Worm (Caenorhabditis elegans): ENCODE results near the gene nbet-1.
"Not testable (repeated sequence)": the region's sequence is repeated elsewhere in the genome, so short reads cannot be mapped to it uniquely, and the experiment has no call there.

DNA sequence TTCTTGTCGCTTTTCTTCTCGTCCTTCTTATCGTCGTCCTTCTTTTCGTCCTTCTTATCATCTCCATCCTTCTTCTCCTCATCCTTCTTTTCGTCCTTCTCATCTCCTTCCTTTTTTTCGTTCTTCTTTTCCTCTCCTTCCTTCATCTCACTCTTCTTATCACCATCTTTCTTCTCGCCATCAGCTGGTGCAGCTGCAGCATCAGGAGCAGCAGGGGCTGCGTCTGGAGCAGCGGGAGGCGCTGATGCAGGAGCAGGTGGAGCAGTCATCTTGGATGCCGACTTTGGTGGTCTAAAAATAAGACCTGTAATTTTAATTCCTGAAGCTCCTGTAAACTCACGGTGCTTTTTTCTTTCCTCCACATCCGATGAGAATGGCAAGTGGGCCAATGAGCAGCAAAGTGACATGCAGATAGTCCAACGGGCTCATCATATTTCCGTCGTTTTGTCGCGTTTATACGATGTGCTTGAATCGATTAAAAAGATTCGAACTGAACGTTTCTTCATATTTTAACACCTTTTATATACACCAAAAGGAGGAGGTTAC, 16.0 kb downstream of the nbet-1 start, which contains the start of gene cylc-1:
- TF ChIP-seq cog-1 (tag; optimal IDR thresholded peaks at IDR 0.05); tab-1 (GFP tag; IDR thresholded peaks at IDR 0.05); ref-1 (GFP tag; conservative IDR thresholded peaks at IDR 0.05); flt-1 (GFP tag; IDR thresholded peaks at IDR 0.05): not testable (repeated sequence)
